Fruit fly (Drosophila melanogaster) whole organism, adult: ENCODE data around the gene otu.
A peak's percentile ranks its signal among the peaks of the same experiment; 100 is the strongest.

Experiments used
- CG11617 ChIP-seq: fragments of 200-800 bp; sonication (Bioruptor generic); optimal IDR thresholded peaks from 2 replicates; lab custom pipeline; 2017; ENCODE audit warnings: mild to moderate bottlenecking, missing biosample characterization, missing genetic modification reagents, missing genetic modification characterization
- CG12768 ChIP-seq: fragments of 200-800 bp; sonication (Bioruptor generic); optimal IDR thresholded peaks from 2 replicates; lab custom pipeline; 2017; ENCODE audit warnings: missing biosample characterization, missing genetic modification characterization, mild to moderate bottlenecking, moderate library complexity, missing genetic modification reagents
- CG14711 ChIP-seq: fragments of 200-800 bp; sonication (Bioruptor generic); optimal IDR thresholded peaks from 2 replicates; lab custom pipeline; 2018; ENCODE audit warnings: missing biosample characterization, mild to moderate bottlenecking, missing genetic modification characterization, moderate library complexity
- CG1620 ChIP-seq: fragments of 200-800 bp; sonication (Bioruptor generic); optimal IDR thresholded peaks from 2 replicates; lab custom pipeline; 2016; ENCODE audit warnings: missing biosample characterization, missing genetic modification characterization
- CG33017 ChIP-seq: fragments of 200-800 bp; sonication (Bioruptor generic); optimal IDR thresholded peaks from 2 replicates; lab custom pipeline; 2018; ENCODE audit warnings: missing biosample characterization, mild to moderate bottlenecking, missing genetic modification characterization, moderate library complexity
- CG5204 ChIP-seq: fragments of 200-800 bp; sonication (Bioruptor generic); optimal IDR thresholded peaks from 2 replicates; lab custom pipeline; 2016; ENCODE audit warnings: missing biosample characterization, missing genetic modification characterization
- CG7045 ChIP-seq: fragments of 200-800 bp; sonication (Bioruptor generic); optimal IDR thresholded peaks from 2 replicates; lab custom pipeline; 2017; ENCODE audit warnings: missing biosample characterization, mild to moderate bottlenecking, missing genetic modification characterization
- CG7101 ChIP-seq: fragments of 200-800 bp; sonication (Bioruptor generic); optimal IDR thresholded peaks from 2 replicates; lab custom pipeline; 2018; ENCODE audit warnings: missing biosample characterization, mild to moderate bottlenecking, missing genetic modification characterization, moderate library complexity
- Clk ChIP-seq: fragments of 200-800 bp; sonication (Bioruptor generic); optimal IDR thresholded peaks from 2 replicates; lab custom pipeline; 2017; ENCODE audit warnings: missing biosample characterization, missing genetic modification characterization
- Crg-1 ChIP-seq: fragments of 200-800 bp; sonication (Bioruptor generic); optimal IDR thresholded peaks from 2 replicates; lab custom pipeline; 2016; ENCODE audit warnings: missing biosample characterization, missing genetic modification characterization
- Hr96 ChIP-seq: fragments of 200-800 bp; sonication (Bioruptor generic); optimal IDR thresholded peaks from 2 replicates; lab custom pipeline; 2016; ENCODE audit warnings: missing biosample characterization, missing genetic modification characterization
- Mnt ChIP-seq: fragments of 200-800 bp; sonication (Bioruptor generic); optimal IDR thresholded peaks from 2 replicates; lab custom pipeline; 2016; ENCODE audit warnings: missing biosample characterization, mild to moderate bottlenecking, missing genetic modification characterization
- bab1 ChIP-seq: fragments of 200-800 bp; sonication (Bioruptor generic); optimal IDR thresholded peaks from 3 replicates; lab custom pipeline; 2019; ENCODE audit warnings: missing biosample characterization, mild to moderate bottlenecking, missing genetic modification characterization, moderate library complexity
- cic ChIP-seq: fragments of 200-800 bp; sonication (Bioruptor generic); optimal IDR thresholded peaks from 2 replicates; lab custom pipeline; 2017; ENCODE audit warnings: missing biosample characterization, mild to moderate bottlenecking, missing genetic modification characterization, moderate library complexity
- cnc ChIP-seq, 2 experiments: fragments of >200 bp; optimal IDR thresholded peaks; 2 replicates each; lab custom pipeline; 2017
- kay ChIP-seq: fragments of 200-800 bp; sonication (Bioruptor generic); peaks from one replicate; lab custom pipeline; 2016; ENCODE audit warnings: missing biosample characterization, missing genetic modification characterization, borderline replicate concordance
- ovo ChIP-seq: fragments of 200-800 bp; sonication (Bioruptor generic); optimal IDR thresholded peaks from 2 replicates; lab custom pipeline; 2016; ENCODE audit warnings: missing biosample characterization, missing genetic modification characterization
- pad ChIP-seq: fragments of 200-800 bp; sonication (Bioruptor generic); optimal IDR thresholded peaks from 3 replicates; lab custom pipeline; 2017; ENCODE audit warnings: missing biosample characterization, missing genetic modification characterization, mild to moderate bottlenecking, moderate library complexity, missing genetic modification reagents
- tj ChIP-seq: fragments of 200-800 bp; sonication (Bioruptor generic); optimal IDR thresholded peaks from 3 replicates; lab custom pipeline; 2017; ENCODE audit warnings: missing biosample characterization, mild to moderate bottlenecking, missing genetic modification characterization, moderate library complexity
- toe ChIP-seq: fragments of 200-800 bp; sonication (Bioruptor generic); optimal IDR thresholded peaks from 2 replicates; lab custom pipeline; 2016; ENCODE audit warnings: missing biosample characterization, missing genetic modification characterization

Gene otu

dm6 chrX:8490291-8490975 lies 1.1 kb upstream of the otu start:
- TF ChIP-seq pad (GFP tag; lab: Kevin White, UChicago) = peak; percentile 91
- TF ChIP-seq ovo (GFP tag; lab: Kevin White, UChicago) = peak; percentile 96
- TF ChIP-seq Mnt = peak; percentile 49
- peak; percentile 5 for TF ChIP-seq kay (GFP tag; lab: Kevin White, UChicago)
- no peak for TF ChIP-seq CG33017 (tag; lab: Kevin White, UChicago)

dm6 chrX:8489048-8489447 lies 287 bp downstream of the otu start, which contains the start of gene CG33181:
Gene CG33181 (plus strand): TSS chrX:8489348.
- TF ChIP-seq CG1620 (GFP tag; lab: Kevin White, UChicago) (no peak), tj (GFP tag; lab: Kevin White, UChicago) (no peak), CG14711 (no peak), CG12768 (no peak), CG7045 (GFP tag; lab: Kevin White, UChicago) (no peak), Crg-1 (GFP tag; lab: Kevin White, UChicago) (no peak)

- no peak for TF ChIP-seq cnc (optimal IDR thresholded peaks at IDR 0.05; lab: Kevin White, UChicago)
- no peak for TF ChIP-seq CG7101 (tag; lab: Kevin White, UChicago)
- TF ChIP-seq Clk = no peak
- peak; percentile 32 for TF ChIP-seq tj (GFP tag; lab: Kevin White, UChicago)
- no peak for TF ChIP-seq cic
- no peak for TF ChIP-seq Mnt
- no peak for TF ChIP-seq toe
- TF ChIP-seq kay (GFP tag; lab: Kevin White, UChicago) = no peak
- no peak for TF ChIP-seq CG12768
- TF ChIP-seq Hr96 = no peak
- no peak for TF ChIP-seq CG11617 (GFP tag; lab: Kevin White, UChicago)
- no peak for TF ChIP-seq Crg-1 (GFP tag; lab: Kevin White, UChicago)
- no peak for TF ChIP-seq CG1620 (GFP tag; lab: Kevin White, UChicago)
- peak; percentile 93 for TF ChIP-seq bab1 (GFP tag; lab: Kevin White, UChicago)
These were observed 4.6 kb downstream of the otu start for dm6 chrX:8484778-8485177.

dm6 chrX:8483671-8484070 lies 5.7 kb downstream of the otu start, which contains the start of gene CG33223:
Gene CG33223 (minus strand): TSS chrX:8483885.
- TF ChIP-seq CG1620 (GFP tag; lab: Kevin White, UChicago) (peak; percentile 10), toe (no peak), Clk (no peak), cic (no peak), CG12768 (no peak), CG11617 (GFP tag; lab: Kevin White, UChicago) (no peak), CG7101 (tag; lab: Kevin White, UChicago) (no peak), CG14711 (no peak), pad (GFP tag; lab: Kevin White, UChicago) (no peak), CG33017 (tag; lab: Kevin White, UChicago) (no peak), Mnt (no peak), Crg-1 (GFP tag; lab: Kevin White, UChicago) (no peak), ovo (GFP tag; lab: Kevin White, UChicago) (no peak), bab1 (GFP tag; lab: Kevin White, UChicago) (peak; percentile 81), CG7045 (GFP tag; lab: Kevin White, UChicago) (no peak), Hr96 (no peak), tj (GFP tag; lab: Kevin White, UChicago) (peak; percentile 92), CG5204 (GFP tag; lab: Kevin White, UChicago) (no peak)

dm6 chrX:8481462-8481861 lies 7.9 kb downstream of the otu start, which contains the start of gene Cp38:
Gene Cp38 (plus strand): TSS chrX:8481837.
- TF ChIP-seq cic (no peak), CG1620 (GFP tag; lab: Kevin White, UChicago) (no peak), tj (GFP tag; lab: Kevin White, UChicago) (peak; percentile 8), bab1 (GFP tag; lab: Kevin White, UChicago) (peak; percentile 95)

- TF ChIP-seq toe (no peak), cic (no peak), CG1620 (GFP tag; lab: Kevin White, UChicago) (peak; percentile 65), Crg-1 (GFP tag; lab: Kevin White, UChicago) (peak; percentile 81), CG14711 (no peak), bab1 (GFP tag; lab: Kevin White, UChicago) (peak; percentile 94)
These were observed 10.2 kb downstream of the otu start, which contains the start of gene Cp36 for dm6 chrX:8479031-8479568. Gene Cp36 (plus strand): TSS chrX:8479319.

- no peak for TF ChIP-seq CG33017 (tag; lab: Kevin White, UChicago)
- TF ChIP-seq toe = no peak
- no peak for TF ChIP-seq kay (GFP tag; lab: Kevin White, UChicago)
- no peak for TF ChIP-seq CG7045 (GFP tag; lab: Kevin White, UChicago)
- TF ChIP-seq Crg-1 (GFP tag; lab: Kevin White, UChicago) = peak; percentile 8
- peak; percentile 16 for TF ChIP-seq bab1 (GFP tag; lab: Kevin White, UChicago)
These were observed 12.5 kb downstream of the otu start, which contains the start of gene Cp7Fc for dm6 chrX:8476817-8477216. Gene Cp7Fc (plus strand): TSS chrX:8477117.
